Fruit fly (Drosophila melanogaster): Measurements from ENCODE around the gene CG31810.

CG31810 gene

DNA sequence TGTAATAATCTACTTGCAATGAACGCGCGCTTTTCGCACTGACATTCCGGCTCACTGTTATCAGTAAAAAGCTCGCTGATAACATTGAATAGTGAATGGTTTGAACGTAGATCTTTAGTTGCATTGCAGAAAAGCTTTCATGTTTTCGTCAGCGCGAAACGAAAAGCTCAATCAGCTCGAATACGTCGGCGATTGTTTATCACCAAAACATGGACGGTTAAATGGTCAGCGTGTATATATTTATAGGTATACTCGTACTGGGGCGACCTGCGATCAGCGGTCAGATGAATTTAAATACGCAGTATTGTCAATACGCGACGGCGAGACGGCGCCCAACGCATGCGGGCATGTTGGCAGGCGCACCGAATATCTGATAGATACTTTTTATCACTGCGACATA is 34.3 kb upstream of the CG31810 start (continued):
- no peak for TF ChIP-seq CG18262 (tag; optimal IDR thresholded peaks at IDR 0.05)
- no peak for TF ChIP-seq Xbp1 (GFP tag; optimal IDR thresholded peaks at IDR 0.05)
- no peak for TF ChIP-seq HmgD (GFP tag; optimal IDR thresholded peaks at IDR 0.05)
- TF ChIP-seq trh (GFP tag; optimal IDR thresholded peaks at IDR 0.05): no peak
- peak; percentile 1 for TF ChIP-seq CG34376 (GFP tag; optimal IDR thresholded peaks at IDR 0.05)
- TF ChIP-seq CG12236 (GFP tag; optimal IDR thresholded peaks at IDR 0.05): no peak
- no peak for TF ChIP-seq CG7357 (GFP tag; IDR thresholded peaks at IDR 0.05)
- TF ChIP-seq cg (GFP tag; optimal IDR thresholded peaks at IDR 0.05): no peak
- TF ChIP-seq CG9215 (GFP tag; IDR thresholded peaks at IDR 0.05): no peak
- no peak for TF ChIP-seq CG9932 (GFP tag; IDR thresholded peaks at IDR 0.05)
- TF ChIP-seq CG32532 (GFP tag; IDR thresholded peaks at IDR 0.05): no peak
- no peak for TF ChIP-seq CG4854 (GFP tag; optimal IDR thresholded peaks at IDR 0.05)
- no peak for TF ChIP-seq CG11696 (GFP tag; IDR thresholded peaks at IDR 0.05)
- no peak for TF ChIP-seq CG11398 (GFP tag; optimal IDR thresholded peaks at IDR 0.05)
- no peak for TF ChIP-seq CG5953 (GFP tag; IDR thresholded peaks at IDR 0.05)
- TF ChIP-seq danr (GFP tag; IDR thresholded peaks at IDR 0.05): no peak
- TF ChIP-seq gcm2 (GFP tag; optimal IDR thresholded peaks at IDR 0.05): no peak
- no peak for TF ChIP-seq CG4424 (GFP tag; optimal IDR thresholded peaks at IDR 0.05)
- no peak for TF ChIP-seq nom (GFP tag; optimal IDR thresholded peaks at IDR 0.05)
- no peak for TF ChIP-seq HmgZ (tag; optimal IDR thresholded peaks at IDR 0.05)
- TF ChIP-seq cas (GFP tag; IDR thresholded peaks at IDR 0.05): no peak
- TF ChIP-seq Aef1 (GFP tag; IDR thresholded peaks at IDR 0.05): no peak
- no peak for TF ChIP-seq z (GFP tag; IDR thresholded peaks at IDR 0.05)
- no peak for TF ChIP-seq CG6813 (GFP tag; optimal IDR thresholded peaks at IDR 0.05)
- no peak for TF ChIP-seq NfI (GFP tag; optimal IDR thresholded peaks at IDR 0.05)
- no peak for TF ChIP-seq prd (optimal IDR thresholded peaks at IDR 0.05)
- TF ChIP-seq prd (GFP tag; IDR thresholded peaks at IDR 0.05): no peak
- no peak for TF ChIP-seq ssp (GFP tag; IDR thresholded peaks at IDR 0.05)
- no peak for TF ChIP-seq CG18011 (GFP tag; optimal IDR thresholded peaks at IDR 0.05)
- no peak for TF ChIP-seq salm (tag; optimal IDR thresholded peaks at IDR 0.05)
- TF ChIP-seq tll (GFP tag; optimal IDR thresholded peaks at IDR 0.05): no peak
- no peak for TF ChIP-seq tin (GFP tag; optimal IDR thresholded peaks at IDR 0.05)
- TF ChIP-seq fd102C (GFP tag; optimal IDR thresholded peaks at IDR 0.05): no peak
- TF ChIP-seq Ptx1 (GFP tag; IDR thresholded peaks at IDR 0.05): no peak
- no peak for TF ChIP-seq mld (GFP tag; IDR thresholded peaks at IDR 0.05; ENCODE audit: partially characterized antibody)
- no peak for TF ChIP-seq sim (GFP tag; IDR thresholded peaks at IDR 0.05)
- no peak for TF ChIP-seq D19B (GFP tag; optimal IDR thresholded peaks at IDR 0.05)
- TF ChIP-seq kah (GFP tag; optimal IDR thresholded peaks at IDR 0.05): no peak
- peak; percentile 15 for TF ChIP-seq lab (GFP tag; optimal IDR thresholded peaks at IDR 0.05)
- TF ChIP-seq CG10209 (GFP tag; optimal IDR thresholded peaks at IDR 0.05): no peak
- TF ChIP-seq Spps (tag; optimal IDR thresholded peaks at IDR 0.05): no peak
- no peak for TF ChIP-seq nerfin-2 (GFP tag; IDR thresholded peaks at IDR 0.05; ENCODE audit: partially characterized antibody)
- no peak for TF ChIP-seq Asciz (GFP tag; optimal IDR thresholded peaks at IDR 0.05)
- TF ChIP-seq CG3407 (GFP tag; optimal IDR thresholded peaks at IDR 0.05): no peak
- no peak for TF ChIP-seq Myb (GFP tag; optimal IDR thresholded peaks at IDR 0.05)
- TF ChIP-seq CG3838 (GFP tag; optimal IDR thresholded peaks at IDR 0.05): no peak
- no peak for TF ChIP-seq hb (GFP tag; IDR thresholded peaks at IDR 0.05; ENCODE audit: partially characterized antibody)
- peak; percentile 55 for TF ChIP-seq CG13624 (GFP tag; optimal IDR thresholded peaks at IDR 0.05)
- peak; percentile 3 for TF ChIP-seq CG8281 (tag; optimal IDR thresholded peaks at IDR 0.05)
- no peak for TF ChIP-seq Max (GFP tag; optimal IDR thresholded peaks at IDR 0.05)
- TF ChIP-seq Lhr (GFP tag; optimal IDR thresholded peaks at IDR 0.05): no peak
- no peak for TF ChIP-seq ems (GFP tag; optimal IDR thresholded peaks at IDR 0.05)
